Worm (Caenorhabditis elegans) whole organism, L4 larva: ENCODE results near the gene srw-102.
A peak's percentile ranks its signal among the peaks of the same experiment; 100 is the strongest.

ENCODE experiments used
- F44E2.7 ChIP-seq: fragments of 200-800 bp; sonication (Bioruptor generic); IDR thresholded peaks from 2 replicates; pipeline ENCODE4 v2.1.2; 2022; ENCODE audit warnings: missing genetic modification characterization, missing compliant biosample characterization
- Y105C5A.15 ChIP-seq: fragments of 200-800 bp; sonication (Bioruptor generic); IDR thresholded peaks from 2 replicates; pipeline ENCODE4 v1.3.6; 2022; ENCODE audit warnings: missing genetic modification characterization, missing compliant biosample characterization
- Y48G9A.11 ChIP-seq: fragments of 200-800 bp; sonication (Bioruptor generic); IDR thresholded peaks from 2 replicates; pipeline ENCODE4 v1.3.6; 2022; ENCODE audit warnings: missing genetic modification reagents, missing genetic modification characterization, missing compliant biosample characterization
- Y75B8A.6 ChIP-seq: fragments of 200-800 bp; sonication (Bioruptor generic); IDR thresholded peaks from 2 replicates; pipeline ENCODE4 v1.3.6; 2022; ENCODE audit warnings: missing genetic modification reagents, missing genetic modification characterization, missing compliant biosample characterization
- arid-1 ChIP-seq: fragments of 200-800 bp; sonication (Bioruptor generic); conservative IDR thresholded peaks from 2 replicates; pipeline ENCODE4 v1.3.6; 2022; ENCODE audit warnings: missing genetic modification reagents, missing genetic modification characterization, missing compliant biosample characterization
- attf-4 ChIP-seq: sonication (generic microtip); optimal IDR thresholded peaks from 3 replicates; lab custom pipeline; 2017; ENCODE audit warnings: missing biosample characterization, missing genetic modification characterization
- ceh-44 ChIP-seq: fragments of 200-800 bp; sonication (Bioruptor generic); IDR thresholded peaks from 2 replicates; pipeline ENCODE4 v1.3.6; 2022; ENCODE audit warnings: missing genetic modification reagents, missing genetic modification characterization, missing compliant biosample characterization
- ceh-62 ChIP-seq: sonication (generic microtip); optimal IDR thresholded peaks from 2 replicates; lab custom pipeline; 2017; ENCODE audit warnings: missing biosample characterization, missing genetic modification characterization
- ceh-82 ChIP-seq: sonication (generic microtip); optimal IDR thresholded peaks from 2 replicates; lab custom pipeline; 2017; ENCODE audit warnings: missing biosample characterization, missing genetic modification characterization
- ces-1 ChIP-seq: fragments of 150-350 bp; sonication (generic microtip); optimal IDR thresholded peaks from 4 replicates; lab custom pipeline; 2014; ENCODE audit warnings: missing biosample characterization, missing genetic modification reagents, missing genetic modification characterization
- cey-2 ChIP-seq: sonication (generic microtip); optimal IDR thresholded peaks from 3 replicates; lab custom pipeline; 2017; ENCODE audit warnings: missing genetic modification characterization, mild to moderate bottlenecking, missing compliant biosample characterization, antibody characterized with exemption, borderline replicate concordance; ENCODE audit not compliant: insufficient read depth
- dpl-1 ChIP-seq: fragments of 150-350 bp; optimal IDR thresholded peaks from 2 replicates; lab custom pipeline; 2014; ENCODE audit warnings: missing biosample characterization, missing genetic modification reagents, missing genetic modification characterization
- duxl-1 ChIP-seq: sonication (generic microtip); optimal IDR thresholded peaks from 2 replicates; lab custom pipeline; 2016; ENCODE audit warnings: mild to moderate bottlenecking, missing genetic modification characterization, moderate library complexity, missing compliant biosample characterization; ENCODE audit not compliant: poor library complexity
- dve-1 ChIP-seq: sonication (generic microtip); optimal IDR thresholded peaks from 2 replicates; lab custom pipeline; 2017; ENCODE audit warnings: antibody characterized with exemption, mild to moderate bottlenecking, missing genetic modification characterization, missing compliant biosample characterization; ENCODE audit not compliant: insufficient read depth
- egl-27 ChIP-seq: sonication (generic microtip); optimal IDR thresholded peaks from 3 replicates; lab custom pipeline; 2017; ENCODE audit warnings: missing biosample characterization, missing genetic modification reagents, missing genetic modification characterization
- fkh-10 ChIP-seq: fragments of 150-350 bp; optimal IDR thresholded peaks from 2 replicates; lab custom pipeline; 2014; ENCODE audit warnings: missing biosample characterization, missing genetic modification reagents, missing genetic modification characterization
- fos-1 ChIP-seq: fragments of 150-350 bp; optimal IDR thresholded peaks from 2 replicates; lab custom pipeline; 2014; ENCODE audit warnings: missing biosample characterization, missing genetic modification characterization
- gei-8 ChIP-seq: fragments of 200-800 bp; sonication (Bioruptor generic); optimal IDR thresholded peaks from 2 replicates; lab custom pipeline; 2018; ENCODE audit warnings: mild to moderate bottlenecking, missing genetic modification characterization, missing compliant biosample characterization
- hif-1 ChIP-seq, 2 experiments: sonication (generic microtip); optimal IDR thresholded peaks; 2 replicates each; lab custom pipeline; 2016 to 2017; ENCODE audit warnings: missing compliant biosample characterization in 2 of 2, missing genetic modification characterization in 2 of 2, missing genetic modification reagents in 2 of 2, missing genotype in 2 of 2, mild to moderate bottlenecking in 1 of 2
- hlh-11 ChIP-seq: fragments of 200-800 bp; sonication (Bioruptor generic); optimal IDR thresholded peaks from 2 replicates; lab custom pipeline; 2018; ENCODE audit warnings: mild to moderate bottlenecking, missing genetic modification characterization, missing compliant biosample characterization
- hlh-30 ChIP-seq: sonication (generic microtip); optimal IDR thresholded peaks from 2 replicates; lab custom pipeline; 2017; ENCODE audit warnings: antibody characterized with exemption, mild to moderate bottlenecking, missing genetic modification characterization, missing compliant biosample characterization; ENCODE audit not compliant: insufficient read depth
- hmg-1.1 ChIP-seq: fragments of 200-800 bp; sonication (Bioruptor generic); IDR thresholded peaks from 2 replicates; pipeline ENCODE4 v1.3.6; 2022; ENCODE audit warnings: missing genetic modification reagents, missing genetic modification characterization, missing compliant biosample characterization
- jun-1 ChIP-seq: fragments of 150-350 bp; optimal IDR thresholded peaks from 2 replicates; lab custom pipeline; 2014; ENCODE audit warnings: missing biosample characterization, missing genetic modification reagents, missing genetic modification characterization
- lim-7 ChIP-seq: fragments of 200-800 bp; sonication (Bioruptor generic); IDR thresholded peaks from 2 replicates; pipeline ENCODE4 v1.3.6; 2022; ENCODE audit warnings: missing genetic modification characterization, missing compliant biosample characterization
- lin-1 ChIP-seq: fragments of 200-800 bp; sonication (Bioruptor generic); IDR thresholded peaks from 2 replicates; pipeline ENCODE4 v1.3.6; 2022; ENCODE audit warnings: missing genetic modification reagents, missing genetic modification characterization, missing compliant biosample characterization
- lin-15B ChIP-seq: fragments of 150-350 bp; sonication (generic microtip); optimal IDR thresholded peaks from 3 replicates; lab custom pipeline; 2014; ENCODE audit warnings: missing biosample characterization, missing genetic modification characterization
- mdl-1 ChIP-seq, 2 experiments: fragments of 150-350 bp in 1 of 2; sonication (generic microtip) in 1 of 2; optimal IDR thresholded peaks; 2 replicates each; lab custom pipeline; 2014 to 2017; ENCODE audit warnings: missing biosample characterization in 2 of 2, missing genetic modification characterization in 2 of 2
- mxl-3 ChIP-seq: fragments of 200-800 bp; sonication (Bioruptor generic); optimal IDR thresholded peaks from 2 replicates; lab custom pipeline; 2018; ENCODE audit warnings: mild to moderate bottlenecking, missing genetic modification characterization, missing compliant biosample characterization
- nhr-10 ChIP-seq: fragments of 150-350 bp; optimal IDR thresholded peaks from 2 replicates; lab custom pipeline; 2014; ENCODE audit warnings: missing biosample characterization, missing genetic modification characterization
- nhr-102 ChIP-seq: sonication (generic microtip); optimal IDR thresholded peaks from 2 replicates; lab custom pipeline; 2016; ENCODE audit warnings: mild to moderate bottlenecking, missing genetic modification characterization, moderate library complexity, missing compliant biosample characterization
- nhr-11 ChIP-seq: fragments of 150-350 bp; optimal IDR thresholded peaks from 2 replicates; lab custom pipeline; 2014; ENCODE audit warnings: missing biosample characterization, missing genetic modification characterization
- nhr-25 ChIP-seq: sonication (generic microtip); optimal IDR thresholded peaks from 2 replicates; lab custom pipeline; 2017; ENCODE audit warnings: missing genetic modification characterization, mild to moderate bottlenecking, missing compliant biosample characterization, antibody characterized with exemption, moderate library complexity, borderline replicate concordance; ENCODE audit not compliant: insufficient read depth
- nhr-28 ChIP-seq: fragments of 150-350 bp; optimal IDR thresholded peaks from 2 replicates; lab custom pipeline; 2014; ENCODE audit warnings: missing biosample characterization, missing genetic modification characterization
- nhr-41 ChIP-seq: fragments of 200-800 bp; sonication (Bioruptor generic); IDR thresholded peaks from 2 replicates; pipeline ENCODE4 v1.3.6; 2022; ENCODE audit warnings: missing genetic modification reagents, missing genetic modification characterization, missing compliant biosample characterization
- nhr-48 ChIP-seq: sonication (generic microtip); optimal IDR thresholded peaks from 2 replicates; lab custom pipeline; 2016; ENCODE audit warnings: mild to moderate bottlenecking, missing genetic modification characterization, missing compliant biosample characterization
- nhr-6 ChIP-seq: fragments of 150-350 bp; optimal IDR thresholded peaks from 2 replicates; lab custom pipeline; 2014; ENCODE audit warnings: missing biosample characterization, missing genetic modification characterization
- pqm-1 ChIP-seq: sonication (generic microtip); optimal IDR thresholded peaks from 2 replicates; lab custom pipeline; 2017; ENCODE audit warnings: missing biosample characterization, missing genetic modification characterization
- set-16 ChIP-seq: fragments of 200-800 bp; sonication (Bioruptor generic); IDR thresholded peaks from 2 replicates; pipeline ENCODE4 v1.3.6; 2022; ENCODE audit warnings: missing genetic modification reagents, missing genetic modification characterization, missing compliant biosample characterization
- skn-1 ChIP-seq: fragments of 150-350 bp; optimal IDR thresholded peaks from 2 replicates; lab custom pipeline; 2014; ENCODE audit warnings: missing biosample characterization, missing genetic modification characterization
- snpc-4 ChIP-seq: fragments of 150-350 bp; optimal IDR thresholded peaks from 2 replicates; lab custom pipeline; 2014; ENCODE audit warnings: missing biosample characterization, missing genetic modification characterization
- spr-1 ChIP-seq: sonication (generic microtip); optimal IDR thresholded peaks from 2 replicates; lab custom pipeline; 2016; ENCODE audit warnings: mild to moderate bottlenecking, missing genetic modification characterization, missing compliant biosample characterization
- spr-3 ChIP-seq: fragments of 200-800 bp; sonication (Bioruptor generic); optimal IDR thresholded peaks from 2 replicates; lab custom pipeline; 2018; ENCODE audit warnings: mild to moderate bottlenecking, missing genetic modification characterization, missing compliant biosample characterization
- unc-62 ChIP-seq, 3 experiments: fragments of 150-350 bp in 1 of 3; sonication (generic microtip); optimal IDR thresholded peaks in 2 of 3; peaks in 1 of 3; 1 replicate in 1 of 3; 2 replicates in 2 of 3; lab custom pipeline; 2014 to 2017; ENCODE audit warnings: missing biosample characterization in 3 of 3, missing genetic modification characterization in 3 of 3, missing genetic modification reagents in 3 of 3, missing genotype in 1 of 3
- zip-11 ChIP-seq: fragments of 200-800 bp; sonication (Bioruptor generic); IDR thresholded peaks from 2 replicates; pipeline ENCODE4 v1.3.6; 2022; ENCODE audit warnings: missing genetic modification characterization, missing compliant biosample characterization
- ztf-7 ChIP-seq: fragments of 150-350 bp; optimal IDR thresholded peaks from 2 replicates; lab custom pipeline; 2014; ENCODE audit warnings: missing biosample characterization, missing genetic modification characterization

The srw-102 gene

DNA sequence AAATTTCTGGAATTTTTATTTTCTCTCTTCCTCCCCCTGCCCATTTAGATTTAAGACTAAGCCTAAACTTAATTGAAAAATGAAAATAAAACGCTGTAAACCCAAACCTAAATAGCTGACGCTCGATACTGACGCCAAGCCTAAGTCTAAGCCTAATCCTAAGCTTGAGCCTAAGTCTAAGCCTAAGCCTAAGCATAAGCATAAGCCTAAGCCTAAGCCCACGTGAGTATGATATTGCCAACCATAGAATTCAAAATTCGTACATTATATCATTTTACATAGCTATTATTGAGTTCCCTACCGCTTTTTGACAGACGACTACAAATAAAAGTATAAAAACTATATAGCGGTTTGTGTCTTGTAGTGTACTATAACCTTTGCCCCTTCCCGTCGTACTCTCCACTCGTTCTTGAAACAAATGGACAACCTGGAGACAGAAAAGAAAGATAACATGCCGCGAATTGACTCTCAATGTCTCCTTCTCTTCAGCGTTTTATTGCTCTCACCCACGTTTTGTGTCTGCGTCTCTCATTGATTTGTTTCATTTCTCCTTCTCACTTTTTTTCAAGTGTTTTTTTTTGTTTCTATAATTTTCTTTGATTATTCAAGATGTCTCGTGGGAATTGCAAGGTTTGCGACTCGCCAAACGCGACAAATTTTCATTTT, 23.3 kb downstream of the srw-102 start, which contains the start of gene nhr-256 (continued):
- TF ChIP-seq cey-2 (tag; lab: Kevin White, UChicago): peak; percentile 76
- TF ChIP-seq lin-1 (GFP tag; lab: Robert Waterston, UW): peak; percentile 81
- peak; percentile 67 for TF ChIP-seq mxl-3 (GFP tag; lab: Kevin White, UChicago)
- TF ChIP-seq nhr-41 (GFP tag; lab: Robert Waterston, UW): 0 out of 2 replicates have a peak, but pooled peaks have one; percentile 47
- TF ChIP-seq dpl-1 (GFP tag; lab: Kevin White, UChicago): peak; percentile 44
- peak; percentile 32 for TF ChIP-seq nhr-6
- no peak for TF ChIP-seq Y105C5A.15
- TF ChIP-seq gei-8 (GFP tag; lab: Kevin White, UChicago): peak; percentile 8
- peak; percentile 74 for TF ChIP-seq hlh-30
- TF ChIP-seq dve-1 (tag; lab: Kevin White, UChicago): peak; percentile 94
- TF ChIP-seq nhr-48: peak; percentile 86
- TF ChIP-seq ceh-62 (tag; lab: Kevin White, UChicago): no peak
- TF ChIP-seq jun-1 (tag; lab: Kevin White, UChicago): peak; percentile 5
- peak; percentile 100 for TF ChIP-seq nhr-28 (tag; lab: Kevin White, UChicago)
- no peak for TF ChIP-seq ces-1 (GFP tag; lab: Kevin White, UChicago)
- peak; percentile 15 for TF ChIP-seq nhr-25 (tag; lab: Kevin White, UChicago)
- TF ChIP-seq Y75B8A.6 (GFP tag; lab: Robert Waterston, UW): no peak
- TF ChIP-seq duxl-1: no peak
- TF ChIP-seq nhr-102: no peak
- peak; percentile 5 for TF ChIP-seq spr-1 (tag; lab: Kevin White, UChicago)
- peak; percentile 21 for TF ChIP-seq nhr-11
- TF ChIP-seq fkh-10 (GFP tag; lab: Kevin White, UChicago): no peak
- TF ChIP-seq skn-1 (tag; lab: Kevin White, UChicago): no peak
- no peak for TF ChIP-seq egl-27 (tag; lab: Kevin White, UChicago)
- TF ChIP-seq, all 104 proteins: peak for 28

DNA sequence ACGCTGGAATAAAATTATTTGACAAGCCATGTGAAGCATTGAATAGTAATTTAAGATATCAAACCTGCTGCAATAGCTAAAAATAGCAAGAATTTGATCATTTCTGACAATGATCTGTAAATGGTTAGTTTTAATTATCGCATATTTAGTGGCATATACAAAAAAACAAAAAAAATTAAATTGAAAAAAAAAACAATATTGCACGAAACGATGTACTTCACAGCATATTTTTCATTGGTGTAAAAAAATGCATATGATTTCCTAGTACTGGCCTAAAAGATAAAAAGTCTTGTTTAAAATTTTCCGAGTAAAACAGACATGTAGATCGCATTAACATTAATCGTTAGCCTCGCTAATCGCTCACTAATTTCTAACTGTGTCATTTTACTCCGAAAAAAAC, 29.0 kb downstream of the srw-102 start, which contains the start of gene ZK697.8:
TSS of gene ZK697.8 (minus strand) at position 101 of the 400 bp plus-strand sequence.
- TF ChIP-seq ceh-82: no peak
- no peak for TF ChIP-seq zip-11
- no peak for TF ChIP-seq Y48G9A.11 (GFP tag; lab: Robert Waterston, UW)
- TF ChIP-seq duxl-1: no peak
- no peak for TF ChIP-seq hmg-1.1
- TF ChIP-seq lim-7 (GFP tag; lab: Robert Waterston, UW): no peak
- no peak for TF ChIP-seq ztf-7 (tag; lab: Kevin White, UChicago)
- no peak for TF ChIP-seq nhr-10
- no peak for TF ChIP-seq pqm-1 (tag; lab: Kevin White, UChicago)
- no peak for TF ChIP-seq lin-15B (tag; lab: Kevin White, UChicago)
- no peak for TF ChIP-seq snpc-4 (tag; lab: Kevin White, UChicago)
- TF ChIP-seq spr-3 (GFP tag; lab: Kevin White, UChicago): no peak
- TF ChIP-seq arid-1: no peak
- TF ChIP-seq, all 104 proteins: peak for 0

DNA sequence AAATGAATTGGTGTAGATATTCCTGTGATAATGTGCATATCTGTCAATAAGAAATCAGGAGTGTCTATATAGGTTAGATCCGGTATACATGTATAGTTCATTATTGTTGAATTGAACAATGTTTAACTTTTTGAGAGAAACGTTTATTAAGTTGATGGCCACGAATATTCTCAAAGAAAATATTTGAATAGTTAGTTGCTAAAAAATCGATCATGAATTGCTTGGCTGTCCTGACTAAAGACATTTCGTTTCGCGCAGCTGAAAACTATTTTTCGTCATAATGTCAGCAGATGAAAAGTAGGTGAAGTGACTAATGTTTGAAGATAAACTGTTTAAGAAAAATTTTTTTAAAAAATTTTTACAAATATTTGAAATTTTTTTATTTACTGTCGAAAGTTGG, 31.4 kb downstream of the srw-102 start, which contains the start of gene srh-199:
TSS of gene srh-199 (minus strand) at position 101 of the 400 bp plus-strand sequence.
- TF ChIP-seq spr-1 (tag; lab: Kevin White, UChicago) (no peak), ceh-82 (no peak), attf-4 (no peak), hif-1 (tag; optimal IDR thresholded peaks at IDR 0.05; lab: Kevin White, UChicago) (no peak), spr-3 (GFP tag; lab: Kevin White, UChicago) (no peak), nhr-48 (no peak), unc-62 (GFP tag; optimal IDR thresholded peaks at IDR 0.05 in 1 of 2; lab: Kevin White, UChicago) (no peak), unc-62 (tag; optimal IDR thresholded peaks at IDR 0.05; lab: Kevin White, UChicago) (no peak), fos-1 (tag; lab: Kevin White, UChicago) (no peak), skn-1 (tag; lab: Kevin White, UChicago) (no peak), hlh-11 (tag; lab: Kevin White, UChicago) (no peak), mdl-1 (tag; optimal IDR thresholded peaks at IDR 0.05; lab: Kevin White, UChicago) (no peak), F44E2.7 (GFP tag; lab: Robert Waterston, UW) (no peak), nhr-28 (tag; lab: Kevin White, UChicago) (no peak), duxl-1 (no peak), mxl-3 (GFP tag; lab: Kevin White, UChicago) (no peak), Y75B8A.6 (GFP tag; lab: Robert Waterston, UW) (no peak), set-16 (GFP tag; lab: Robert Waterston, UW) (no peak), ceh-44 (GFP tag; lab: Robert Waterston, UW) (no peak), ztf-7 (tag; lab: Kevin White, UChicago) (no peak)
